Fruit fly (Drosophila melanogaster): ENCODE data around the gene Plp.
A peak's percentile ranks its signal among the peaks of the same experiment; 100 is the strongest.

The Plp gene

dm6 chr3L:15098659-15099512, 4.4 kb upstream of the Plp start (continued):
- peak; percentile 82 for TF ChIP-seq bcd (GFP tag; optimal IDR thresholded peaks at IDR 0.05)
- peak; percentile 70 for TF ChIP-seq ac (GFP tag; optimal IDR thresholded peaks at IDR 0.05)
- peak; percentile 39; the same call in 1 of the 2 replicates for TF ChIP-seq gt (GFP tag; IDR thresholded peaks at IDR 0.05)
- TF ChIP-seq slou (GFP tag; optimal IDR thresholded peaks at IDR 0.05): no peak
- TF ChIP-seq CG14667 (GFP tag; IDR thresholded peaks at IDR 0.05): peak; percentile 76; the same call in 1 of the 2 replicates
- peak; percentile 88 for TF ChIP-seq CG9727 (GFP tag; optimal IDR thresholded peaks at IDR 0.05)
- TF ChIP-seq gce (GFP tag; IDR thresholded peaks at IDR 0.05): peak; percentile 91; the same call in 2 of the 3 replicates
- TF ChIP-seq Optix (GFP tag; IDR thresholded peaks at IDR 0.05): no peak
- peak; percentile 62 for TF ChIP-seq ro (GFP tag; IDR thresholded peaks at IDR 0.05)
- no peak for TF ChIP-seq CG3847 (GFP tag; IDR thresholded peaks at IDR 0.05)
- TF ChIP-seq CG10267 (tag; optimal IDR thresholded peaks at IDR 0.05): peak; percentile 94
- no peak for TF ChIP-seq Camta (GFP tag; optimal IDR thresholded peaks at IDR 0.05)
- TF ChIP-seq CG14965 (GFP tag; optimal IDR thresholded peaks at IDR 0.05; ENCODE audit: borderline replicate concordance): peak; percentile 5
- peak; percentile 80 for TF ChIP-seq Nf-YC (tag; optimal IDR thresholded peaks at IDR 0.05)
- peak; percentile 87 for TF ChIP-seq CG18764 (GFP tag; optimal IDR thresholded peaks at IDR 0.05)
- TF ChIP-seq danr (GFP tag; IDR thresholded peaks at IDR 0.05): no peak; the same call in 1 of the 2 replicates
- peak; percentile 82 for TF ChIP-seq Ssrp (tag; optimal IDR thresholded peaks at IDR 0.05)
- TF ChIP-seq dm (GFP tag; optimal IDR thresholded peaks at IDR 0.05): no peak
- peak; percentile 47 for TF ChIP-seq fd102C (GFP tag; optimal IDR thresholded peaks at IDR 0.05)
- peak; percentile 77 for TF ChIP-seq gsb (GFP tag; IDR thresholded peaks at IDR 0.05)
- TF ChIP-seq bsh (GFP tag; optimal IDR thresholded peaks at IDR 0.05): peak; percentile 53 to 89
- peak; percentile 61; the same call in 2 of the 3 replicates for TF ChIP-seq CG14050 (GFP tag; IDR thresholded peaks at IDR 0.05)
- peak; percentile 63 for TF ChIP-seq H2.0 (GFP tag; IDR thresholded peaks at IDR 0.05)
- TF ChIP-seq psq (GFP tag; optimal IDR thresholded peaks at IDR 0.05): peak; percentile 11
- no peak for TF ChIP-seq CG6791 (GFP tag; IDR thresholded peaks at IDR 0.05; ENCODE audit: partially characterized antibody)
- TF ChIP-seq CG10654 (GFP tag; optimal IDR thresholded peaks at IDR 0.05): peak; percentile 81
- TF ChIP-seq CG13123 (GFP tag; optimal IDR thresholded peaks at IDR 0.05): peak; percentile 4
- peak; percentile 78 for TF ChIP-seq exex (tag; optimal IDR thresholded peaks at IDR 0.05)
- TF ChIP-seq pb (GFP tag; optimal IDR thresholded peaks at IDR 0.05): peak; percentile 52
- no peak for TF ChIP-seq Hr39 (optimal IDR thresholded peaks at IDR 0.05)
- no peak for TF ChIP-seq pzg (GFP tag; optimal IDR thresholded peaks at IDR 0.05)
- peak; percentile 97 for TF ChIP-seq gem (tag; optimal IDR thresholded peaks at IDR 0.05)
- peak; percentile 87 for TF ChIP-seq CG13894 (tag; optimal IDR thresholded peaks at IDR 0.05)
- TF ChIP-seq CG3726 (GFP tag; IDR thresholded peaks at IDR 0.05): peak; percentile 71; the same call in 1 of the 3 replicates
- peak; percentile 91 for TF ChIP-seq CG12391 (tag; optimal IDR thresholded peaks at IDR 0.05)
- peak; percentile 37 for TF ChIP-seq CG5245 (GFP tag; optimal IDR thresholded peaks at IDR 0.05)
- peak; percentile 75 for TF ChIP-seq Dbx (GFP tag; IDR thresholded peaks at IDR 0.05)
- TF ChIP-seq CG12155 (GFP tag; optimal IDR thresholded peaks at IDR 0.05): peak; percentile 38
- peak; percentile 92 for TF ChIP-seq CG18599 (GFP tag; optimal IDR thresholded peaks at IDR 0.05)
- TF ChIP-seq Hey (tag; optimal IDR thresholded peaks at IDR 0.05): peak; percentile 7
- peak; percentile 67; the same call in 1 of the 2 replicates for TF ChIP-seq sisA (GFP tag; IDR thresholded peaks at IDR 0.05)
- peak; percentile 96 for TF ChIP-seq CG8924 (tag; optimal IDR thresholded peaks at IDR 0.05)
- TF ChIP-seq YL-1 (GFP tag; optimal IDR thresholded peaks at IDR 0.05): no peak
- TF ChIP-seq Drgx (GFP tag; IDR thresholded peaks at IDR 0.05): peak; percentile 86
- TF ChIP-seq CG7786 (GFP tag; optimal IDR thresholded peaks at IDR 0.05): no peak
- peak; percentile 75 for TF ChIP-seq peb (GFP tag; IDR thresholded peaks at IDR 0.05)
- no peak for TF ChIP-seq zfh2 (GFP tag; optimal IDR thresholded peaks at IDR 0.05)

Data from whole organism, embryonic.